1 worm cellular context compared by ENCODE assay signal in genomic region chrV:8235331-8235730, ce11.
TF ChIP-seq lines count a peak whose summit lies in the region.

No protein-coding gene starts in this region.

TF ChIP-seq in whole organism, L4 larva, 104 proteins besides CTCF, POLR2A, EP300 and RAD21 (continued from another document):
- TF ChIP-seq dmd-8 (GFP tag; IDR thresholded peaks at IDR 0.05; lab: Robert Waterston, UW) (0 out of 2 replicates have a peak, but pooled peaks have one; percentile 32), nhr-41 (GFP tag; IDR thresholded peaks at IDR 0.05; lab: Robert Waterston, UW) (0 out of 2 replicates have a peak, but pooled peaks have one; percentile 32), daf-12 (tag; optimal IDR thresholded peaks at IDR 0.05; lab: Kevin White, UChicago) (no peak), nhr-6 (tag; optimal IDR thresholded peaks at IDR 0.05; lab: Kevin White, UChicago) (no peak), ceh-20 (GFP tag; IDR thresholded peaks at IDR 0.05; lab: Robert Waterston, UW) (no peak), nhr-77 (tag; optimal IDR thresholded peaks at IDR 0.05; lab: Kevin White, UChicago) (no peak), snpc-1.2 (GFP tag; IDR thresholded peaks at IDR 0.05; lab: Robert Waterston, UW) (peak; percentile 65), nhr-102 (tag; optimal IDR thresholded peaks at IDR 0.05; lab: Kevin White, UChicago) (peak; percentile 35), aly-2 (tag; optimal IDR thresholded peaks at IDR 0.05; lab: Kevin White, UChicago) (no peak), mdt-29 (GFP tag; IDR thresholded peaks at IDR 0.05; lab: Robert Waterston, UW) (no peak), gei-8 (GFP tag; optimal IDR thresholded peaks at IDR 0.05; lab: Kevin White, UChicago) (peak; percentile 18), snpc-4 (tag; optimal IDR thresholded peaks at IDR 0.05; lab: Kevin White, UChicago) (peak; percentile 61), rbr-2 (tag; optimal IDR thresholded peaks at IDR 0.05; lab: Kevin White, UChicago) (peak; percentile 26), F10B5.3 (tag; optimal IDR thresholded peaks at IDR 0.05; lab: Kevin White, UChicago) (no peak), hif-1 (tag; optimal IDR thresholded peaks at IDR 0.05; lab: Kevin White, UChicago) (no peak), lin-13 (GFP tag; optimal IDR thresholded peaks at IDR 0.05; lab: Kevin White, UChicago) (no peak), pha-4 (GFP tag; IDR thresholded peaks at IDR 0.05; lab: Robert Waterston, UW) (no peak), pha-4 (tag; optimal IDR thresholded peaks at IDR 0.05; lab: Kevin White, UChicago) (no peak), ceh-28 (tag; optimal IDR thresholded peaks at IDR 0.05; lab: Kevin White, UChicago) (no peak), fkh-10 (GFP tag; optimal IDR thresholded peaks at IDR 0.05; lab: Kevin White, UChicago) (no peak), T26A8.4 (GFP tag; IDR thresholded peaks at IDR 0.05; lab: Robert Waterston, UW) (no peak), lim-7 (GFP tag; IDR thresholded peaks at IDR 0.05; lab: Robert Waterston, UW) (peak; percentile 70), zfp-3 (GFP tag; conservative IDR thresholded peaks at IDR 0.05; lab: Robert Waterston, UW) (no peak), zag-1 (tag; optimal IDR thresholded peaks at IDR 0.05; lab: Kevin White, UChicago) (no peak), aha-1 (tag; lab: Kevin White, UChicago) (no peak), mxl-2 (GFP tag; conservative IDR thresholded peaks at IDR 0.05; lab: Robert Waterston, UW) (no peak; the same call in 1 of the 2 replicates), cey-2 (tag; optimal IDR thresholded peaks at IDR 0.05; lab: Kevin White, UChicago; ENCODE audit: borderline replicate concordance, insufficient read depth) (no peak), arid-1 (GFP tag; conservative IDR thresholded peaks at IDR 0.05; lab: Robert Waterston, UW) (no peak), nhr-42 (GFP tag; IDR thresholded peaks at IDR 0.05; lab: Robert Waterston, UW) (peak; percentile 39; the same call in 1 of the 2 replicates), zfp-2 (tag; optimal IDR thresholded peaks at IDR 0.05; lab: Kevin White, UChicago) (peak; percentile 20), F26F4.8 (GFP tag; conservative IDR thresholded peaks at IDR 0.05; lab: Robert Waterston, UW) (0 out of 2 replicates have a peak, but pooled peaks have one; percentile 45)
TF ChIP-seq in whole organism, L4 larva: peak in this region for 23.
